Fruit fly (Drosophila melanogaster) whole organism, prepupa: ENCODE data around the gene Kyat.
A peak's percentile ranks its signal among the peaks of the same experiment; 100 is the strongest.

Experiments used
- CG10631 ChIP-seq: fragments of 200-800 bp; sonication (Bioruptor generic); optimal IDR thresholded peaks from 2 replicates; lab custom pipeline; 2016; ENCODE audit warnings: missing biosample characterization, missing genetic modification characterization
- CG10669 ChIP-seq: fragments of 200-800 bp; sonication (Bioruptor generic); optimal IDR thresholded peaks from 3 replicates; lab custom pipeline; 2018; ENCODE audit warnings: missing biosample characterization, mild to moderate bottlenecking, missing genetic modification characterization, moderate library complexity
- CG11294 ChIP-seq: fragments of 200-800 bp; sonication (Bioruptor generic); IDR thresholded peaks from 2 replicates; pipeline ENCODE4 v1.3.6; 2022; ENCODE audit warnings: missing biosample characterization, missing genetic modification characterization
- CG11762 ChIP-seq: fragments of 200-800 bp; sonication (Bioruptor generic); optimal IDR thresholded peaks from 3 replicates; lab custom pipeline; 2016; ENCODE audit warnings: missing biosample characterization, missing genetic modification characterization; ENCODE audit not compliant: insufficient read depth
- CG11902 ChIP-seq: fragments of 200-800 bp; sonication (Bioruptor generic); optimal IDR thresholded peaks from 3 replicates; lab custom pipeline; 2016; ENCODE audit warnings: missing biosample characterization, missing genetic modification characterization
- CG15336 ChIP-seq: fragments of 200-800 bp; sonication (Bioruptor generic); IDR thresholded peaks from 2 replicates; pipeline ENCODE4 v1.3.6; 2022; ENCODE audit warnings: missing biosample characterization, missing genetic modification characterization
- CG1621 ChIP-seq: fragments of 200-800 bp; sonication (Bioruptor generic); optimal IDR thresholded peaks from 3 replicates; lab custom pipeline; 2018; ENCODE audit warnings: missing biosample characterization, mild to moderate bottlenecking, missing genetic modification characterization
- CG16779 ChIP-seq: fragments of 200-800 bp; sonication (Bioruptor generic); optimal IDR thresholded peaks from 3 replicates; lab custom pipeline; 2017; ENCODE audit warnings: missing biosample characterization, mild to moderate bottlenecking, missing genetic modification characterization
- CG3032 ChIP-seq: fragments of 200-800 bp; optimal IDR thresholded peaks from 2 replicates; lab custom pipeline; 2019; ENCODE audit warnings: missing biosample characterization, mild to moderate bottlenecking, missing genetic modification characterization, moderate library complexity
- CG31627 ChIP-seq: fragments of 200-800 bp; sonication (Bioruptor generic); optimal IDR thresholded peaks from 3 replicates; lab custom pipeline; 2016; ENCODE audit warnings: missing biosample characterization, missing genetic modification characterization
- CG34406 ChIP-seq: fragments of 200-800 bp; sonication (Bioruptor generic); optimal IDR thresholded peaks from 3 replicates; lab custom pipeline; 2016; ENCODE audit warnings: missing biosample characterization, missing genetic modification characterization
- CG3919 ChIP-seq: fragments of 200-800 bp; sonication (Bioruptor generic); optimal IDR thresholded peaks from 3 replicates; lab custom pipeline; 2016; ENCODE audit warnings: missing biosample characterization, missing genetic modification characterization
- CG4318 ChIP-seq: fragments of 200-800 bp; sonication (Bioruptor generic); optimal IDR thresholded peaks from 3 replicates; lab custom pipeline; 2017; ENCODE audit warnings: missing biosample characterization, mild to moderate bottlenecking, missing genetic modification characterization
- CG6163 ChIP-seq: fragments of 200-800 bp; sonication (Bioruptor generic); IDR thresholded peaks from 3 replicates; pipeline ENCODE4 v1.3.6; 2022; ENCODE audit warnings: missing biosample characterization, missing genetic modification characterization
- CG6808 ChIP-seq: fragments of 200-800 bp; sonication (Bioruptor generic); optimal IDR thresholded peaks from 3 replicates; lab custom pipeline; 2017; ENCODE audit warnings: missing biosample characterization, missing genetic modification characterization, mild to moderate bottlenecking, moderate library complexity, missing genetic modification reagents
- CG6854 ChIP-seq: fragments of 200-800 bp; sonication (Bioruptor generic); optimal IDR thresholded peaks from 2 replicates; lab custom pipeline; 2017; ENCODE audit warnings: missing biosample characterization, mild to moderate bottlenecking, missing genetic modification characterization
- CG8119 ChIP-seq: fragments of 200-800 bp; sonication (Bioruptor generic); IDR thresholded peaks from 3 replicates; pipeline ENCODE4 v1.3.6; 2022; ENCODE audit warnings: missing biosample characterization, missing genetic modification characterization
- CG8319 ChIP-seq: fragments of 200-800 bp; sonication (Bioruptor generic); optimal IDR thresholded peaks from 3 replicates; lab custom pipeline; 2016; ENCODE audit warnings: missing biosample characterization, missing genetic modification characterization
- CG8632 ChIP-seq: fragments of 200-800 bp; sonication (Bioruptor generic); optimal IDR thresholded peaks from 3 replicates; lab custom pipeline; 2016; ENCODE audit warnings: missing biosample characterization, missing genetic modification characterization
- CG9139 ChIP-seq: fragments of 200-800 bp; sonication (Bioruptor generic); optimal IDR thresholded peaks from 3 replicates; lab custom pipeline; 2017; ENCODE audit warnings: missing biosample characterization, mild to moderate bottlenecking, missing genetic modification characterization
- Eip75B ChIP-seq: fragments of 200-800 bp; sonication (Bioruptor generic); optimal IDR thresholded peaks from 3 replicates; lab custom pipeline; 2016; ENCODE audit warnings: missing biosample characterization, missing genetic modification characterization
- Eip78C ChIP-seq: fragments of 200-800 bp; sonication (Bioruptor generic); peaks from one replicate; lab custom pipeline; 2016; ENCODE audit warnings: missing biosample characterization, missing genetic modification characterization
- Eip93F ChIP-seq: fragments of 200-800 bp; sonication (Bioruptor generic); optimal IDR thresholded peaks from 2 replicates; lab custom pipeline; 2016; ENCODE audit warnings: missing biosample characterization, mild to moderate bottlenecking, missing genetic modification characterization
- Ets21C ChIP-seq: fragments of 200-800 bp; sonication (Bioruptor generic); optimal IDR thresholded peaks from 3 replicates; lab custom pipeline; 2016; ENCODE audit warnings: missing biosample characterization, missing genetic modification characterization
- Ets96B ChIP-seq: fragments of 200-800 bp; optimal IDR thresholded peaks from 2 replicates; lab custom pipeline; 2019; ENCODE audit warnings: missing biosample characterization, mild to moderate bottlenecking, missing genetic modification characterization, moderate library complexity
- Gug ChIP-seq: fragments of 200-800 bp; sonication (Bioruptor generic); IDR thresholded peaks from 2 replicates; pipeline ENCODE4 v1.3.6; 2022; ENCODE audit warnings: missing biosample characterization, missing genetic modification characterization
- Hr38 ChIP-seq: sonication (Bioruptor generic); optimal IDR thresholded peaks from 2 replicates; lab custom pipeline; 2016; ENCODE audit warnings: missing biosample characterization, missing genetic modification characterization
- Hr39 ChIP-seq: fragments of 200-800 bp; sonication (Bioruptor generic); optimal IDR thresholded peaks from 2 replicates; lab custom pipeline; 2016; ENCODE audit warnings: missing biosample characterization, missing genetic modification characterization
- Met ChIP-seq: fragments of 200-800 bp; sonication (Bioruptor generic); optimal IDR thresholded peaks from 3 replicates; lab custom pipeline; 2016; ENCODE audit warnings: missing biosample characterization, missing genetic modification characterization
- Smox ChIP-seq: fragments of 200-800 bp; sonication (Bioruptor generic); optimal IDR thresholded peaks from 3 replicates; lab custom pipeline; 2016; ENCODE audit warnings: missing biosample characterization, missing genetic modification characterization
- Sox14 ChIP-seq: fragments of 200-800 bp; sonication (Bioruptor generic); optimal IDR thresholded peaks from 3 replicates; lab custom pipeline; 2016; ENCODE audit warnings: missing biosample characterization, missing genetic modification characterization
- Sox15 ChIP-seq: fragments of 200-800 bp; sonication (Bioruptor generic); optimal IDR thresholded peaks from 3 replicates; lab custom pipeline; 2016; ENCODE audit warnings: missing biosample characterization, missing genetic modification characterization
- achi ChIP-seq: fragments of 200-800 bp; sonication (Bioruptor generic); optimal IDR thresholded peaks from 3 replicates; lab custom pipeline; 2016; ENCODE audit warnings: missing biosample characterization, missing genetic modification characterization
- acj6 ChIP-seq: fragments of 200-800 bp; sonication (Bioruptor generic); optimal IDR thresholded peaks from 3 replicates; lab custom pipeline; 2016; ENCODE audit warnings: missing biosample characterization, missing genetic modification characterization
- cyc ChIP-seq: fragments of 200-800 bp; sonication (Bioruptor generic); optimal IDR thresholded peaks from 3 replicates; lab custom pipeline; 2016; ENCODE audit warnings: missing biosample characterization, missing genetic modification characterization
- dac ChIP-seq: fragments of 200-800 bp; sonication (Bioruptor generic); optimal IDR thresholded peaks from 2 replicates; lab custom pipeline; 2017; ENCODE audit warnings: missing biosample characterization, mild to moderate bottlenecking, missing genetic modification characterization
- dsx ChIP-seq: fragments of 200-800 bp; optimal IDR thresholded peaks from 3 replicates; lab custom pipeline; 2019; ENCODE audit warnings: missing biosample characterization, mild to moderate bottlenecking, missing genetic modification characterization, moderate library complexity; ENCODE audit not compliant: poor library complexity, severe bottlenecking
- esn ChIP-seq: fragments of 200-800 bp; sonication (Bioruptor generic); optimal IDR thresholded peaks from 2 replicates; lab custom pipeline; 2016; ENCODE audit warnings: missing biosample characterization, mild to moderate bottlenecking, missing genetic modification characterization, moderate library complexity
- fd59A ChIP-seq: fragments of 200-800 bp; sonication (Bioruptor generic); optimal IDR thresholded peaks from 2 replicates; lab custom pipeline; 2017; ENCODE audit warnings: missing biosample characterization, mild to moderate bottlenecking, missing genetic modification characterization, missing genetic modification reagents
- fd85E ChIP-seq: fragments of 200-800 bp; sonication (Bioruptor generic); optimal IDR thresholded peaks from 3 replicates; lab custom pipeline; 2016; ENCODE audit warnings: missing biosample characterization, missing genetic modification characterization
- lz ChIP-seq: fragments of 200-800 bp; sonication (Bioruptor generic); optimal IDR thresholded peaks from 3 replicates; lab custom pipeline; 2016; ENCODE audit warnings: missing biosample characterization, missing genetic modification characterization
- net ChIP-seq: fragments of 200-800 bp; sonication (Bioruptor generic); optimal IDR thresholded peaks from 3 replicates; lab custom pipeline; 2016; ENCODE audit warnings: missing biosample characterization, missing genetic modification characterization
- pdm3 ChIP-seq: fragments of 200-800 bp; sonication (Bioruptor generic); optimal IDR thresholded peaks from 3 replicates; lab custom pipeline; 2016; ENCODE audit warnings: missing biosample characterization, missing genetic modification characterization
- topi ChIP-seq: fragments of 200-800 bp; sonication (Bioruptor generic); optimal IDR thresholded peaks from 3 replicates; lab custom pipeline; 2016; ENCODE audit warnings: missing biosample characterization, missing genetic modification characterization
- vri ChIP-seq: fragments of 200-800 bp; sonication (Bioruptor generic); optimal IDR thresholded peaks from 3 replicates; lab custom pipeline; 2016; ENCODE audit warnings: missing biosample characterization, mild to moderate bottlenecking, missing genetic modification characterization

Gene Kyat

dm6 chr3R:11821800-11822199, 493 bp downstream of the Kyat start:
- TF ChIP-seq CG3919 (GFP tag; lab: Kevin White, UChicago) = no peak
- peak; percentile 26 for TF ChIP-seq vri (GFP tag; lab: Kevin White, UChicago)

dm6 chr3R:11820148-11820547, 2.1 kb downstream of the Kyat start:
- TF ChIP-seq vri (GFP tag; lab: Kevin White, UChicago) (peak; percentile 69), acj6 (GFP tag; lab: Kevin White, UChicago) (no peak), Met (no peak)

dm6 chr3R:11819640-11819979, 2.7 kb downstream of the Kyat start:
- no peak for TF ChIP-seq CG16779

- TF ChIP-seq pdm3 (GFP tag; lab: Kevin White, UChicago) = no peak
- TF ChIP-seq CG8632 (GFP tag; lab: Kevin White, UChicago) = no peak
- TF ChIP-seq Ets21C (GFP tag; lab: Kevin White, UChicago) = peak; percentile 66
- TF ChIP-seq Eip78C (GFP tag; lab: Kevin White, UChicago) = peak; percentile 84
- peak; percentile 67 for TF ChIP-seq lz
- TF ChIP-seq CG11762 (GFP tag; lab: Kevin White, UChicago) = no peak
- TF ChIP-seq achi = peak; percentile 99
- TF ChIP-seq CG3032 (tag; lab: Kevin White, UChicago) = peak; percentile 52
- TF ChIP-seq CG16779 = no peak
- TF ChIP-seq Ets96B (tag; lab: Kevin White, UChicago) = no peak
- no peak for TF ChIP-seq CG6808 (GFP tag; lab: Kevin White, UChicago)
- TF ChIP-seq CG8119 = peak; percentile 48; the same call in 1 of the 3 replicates
- peak; percentile 54 for TF ChIP-seq acj6 (GFP tag; lab: Kevin White, UChicago)
- peak; percentile 68 for TF ChIP-seq Eip75B (GFP tag; lab: Kevin White, UChicago)
- no peak for TF ChIP-seq CG10631
- no peak for TF ChIP-seq Gug
- TF ChIP-seq CG6854 (GFP tag; lab: Kevin White, UChicago) = peak; percentile 24
- TF ChIP-seq CG11902 (GFP tag; lab: Kevin White, UChicago) = no peak
- TF ChIP-seq Smox (GFP tag; lab: Kevin White, UChicago) = peak; percentile 72
- peak; percentile 54 for TF ChIP-seq Sox15
- TF ChIP-seq dac (GFP tag; lab: Kevin White, UChicago) = peak; percentile 15
- TF ChIP-seq net (GFP tag; lab: Kevin White, UChicago) = no peak
- peak; percentile 17 for TF ChIP-seq CG34406 (GFP tag; lab: Kevin White, UChicago)
- TF ChIP-seq CG4318 = no peak
- peak; percentile 67 for TF ChIP-seq CG15336 (GFP tag; lab: Robert Waterston, UW)
- TF ChIP-seq fd85E = peak; percentile 43
- no peak for TF ChIP-seq dsx
- TF ChIP-seq CG11294 (GFP tag; lab: Robert Waterston, UW) = no peak
- peak; percentile 65 for TF ChIP-seq cyc
- no peak for TF ChIP-seq CG9139 (GFP tag; lab: Kevin White, UChicago)
- no peak for TF ChIP-seq CG8319 (GFP tag; lab: Kevin White, UChicago)
- TF ChIP-seq fd59A = no peak
- TF ChIP-seq CG6163 (GFP tag; lab: Robert Waterston, UW) = peak; percentile 69
- peak; percentile 57 for TF ChIP-seq topi (GFP tag; lab: Kevin White, UChicago)
- TF ChIP-seq CG10669 = no peak
- peak; percentile 76 for TF ChIP-seq esn
- TF ChIP-seq CG31627 (GFP tag; lab: Kevin White, UChicago) = peak; percentile 80
- peak; percentile 56 for TF ChIP-seq CG3919 (GFP tag; lab: Kevin White, UChicago)
- TF ChIP-seq Eip93F (GFP tag; lab: Kevin White, UChicago) = no peak
- no peak for TF ChIP-seq Met
- peak; percentile 79 for TF ChIP-seq Sox14 (GFP tag; lab: Kevin White, UChicago)
- no peak for TF ChIP-seq Hr38 (GFP tag; lab: Kevin White, UChicago)
- peak; percentile 34 for TF ChIP-seq CG1621 (tag; lab: Kevin White, UChicago)
- TF ChIP-seq Hr39 (GFP tag; lab: Kevin White, UChicago) = peak; percentile 74
Observed at dm6 chr3R:11818930-11819639, 3.2 kb downstream of the Kyat start, which contains the start of the genes COX5A and glo. Gene COX5A, plus strand, starts transcription at chr3R:11819359. Gene glo, minus strand, starts transcription at chr3R:11819420.
